Fruit fly (Drosophila melanogaster) whole organism, embryonic: Measurements from ENCODE around the gene Gale.

Experiments
- ATbp ChIP-seq: fragments of 200-800 bp; sonication (Bioruptor generic); optimal IDR thresholded peaks from 2 replicates; lab custom pipeline; 2017; ENCODE audit warnings: missing biosample characterization, mild to moderate bottlenecking, missing genetic modification characterization, missing genetic modification reagents
- CG11085 ChIP-seq: fragments of 200-800 bp; sonication (Bioruptor generic); IDR thresholded peaks from 2 replicates; pipeline ENCODE4 v1.3.6; 2022; ENCODE audit warnings: missing biosample characterization, missing genetic modification characterization
- CG11247 ChIP-seq: fragments of 200-800 bp; sonication (Bioruptor generic); IDR thresholded peaks from 2 replicates; pipeline ENCODE4 v1.3.6; 2022; ENCODE audit warnings: missing biosample characterization, missing genetic modification characterization
- CG13287 ChIP-seq: fragments of 200-800 bp; sonication (Bioruptor generic); IDR thresholded peaks from 2 replicates; pipeline ENCODE4 v1.3.6; 2022; ENCODE audit warnings: missing biosample characterization, missing genetic modification characterization; ENCODE audit not compliant: partially characterized antibody
- CG15269 ChIP-seq: fragments of 200-800 bp; sonication (Bioruptor generic); optimal IDR thresholded peaks from 2 replicates; lab custom pipeline; 2018; ENCODE audit warnings: missing biosample characterization, mild to moderate bottlenecking, missing genetic modification characterization, moderate library complexity
- CG1529 ChIP-seq: fragments of 200-800 bp; sonication (Bioruptor generic); optimal IDR thresholded peaks from 3 replicates; lab custom pipeline; 2018; ENCODE audit warnings: missing biosample characterization, missing genetic modification characterization
- CG15479 ChIP-seq: fragments of 200-800 bp; sonication (Bioruptor generic); optimal IDR thresholded peaks from 3 replicates; lab custom pipeline; 2019; ENCODE audit warnings: missing biosample characterization, mild to moderate bottlenecking, missing genetic modification characterization, moderate library complexity
- CG30020 ChIP-seq: fragments of 200-800 bp; optimal IDR thresholded peaks from 2 replicates; lab custom pipeline; 2019; ENCODE audit warnings: missing biosample characterization, mild to moderate bottlenecking, missing genetic modification characterization, moderate library complexity
- CG4360 ChIP-seq: fragments of 200-800 bp; sonication (Bioruptor generic); IDR thresholded peaks from 2 replicates; pipeline ENCODE4 v1.3.6; 2022; ENCODE audit warnings: missing biosample characterization, missing genetic modification characterization
- CG4820 ChIP-seq: fragments of 200-800 bp; sonication (Bioruptor generic); optimal IDR thresholded peaks from 3 replicates; lab custom pipeline; 2016; ENCODE audit warnings: missing biosample characterization, missing genetic modification characterization
- CG7745 ChIP-seq: fragments of 200-800 bp; sonication (Bioruptor generic); optimal IDR thresholded peaks from 2 replicates; lab custom pipeline; 2018; ENCODE audit warnings: missing biosample characterization, mild to moderate bottlenecking, missing genetic modification characterization, moderate library complexity
- CrebB ChIP-seq: fragments of 200-800 bp; sonication (Bioruptor generic); optimal IDR thresholded peaks from 3 replicates; lab custom pipeline; 2018; ENCODE audit warnings: missing biosample characterization, mild to moderate bottlenecking, missing genetic modification characterization
- Drgx ChIP-seq: fragments of 200-800 bp; sonication (Bioruptor generic); IDR thresholded peaks from 2 replicates; pipeline ENCODE4 v1.3.6; 2022; ENCODE audit warnings: missing biosample characterization, missing genetic modification characterization
- GATAe ChIP-seq: fragments of 200-800 bp; sonication (Bioruptor generic); conservative IDR thresholded peaks from 2 replicates; pipeline ENCODE4 v1.3.6; 2022; ENCODE audit warnings: missing biosample characterization, missing genetic modification characterization
- Meics ChIP-seq: fragments of 200-800 bp; sonication (Bioruptor generic); optimal IDR thresholded peaks from 2 replicates; lab custom pipeline; 2017; ENCODE audit warnings: missing biosample characterization, mild to moderate bottlenecking, missing genetic modification characterization
- Pdp1 ChIP-seq, 2 experiments: fragments of 200-800 bp; sonication (Bioruptor generic); optimal IDR thresholded peaks; 3 replicates each; lab custom pipeline; 2016; ENCODE audit warnings: missing biosample characterization in 2 of 2, missing genetic modification characterization in 2 of 2, mild to moderate bottlenecking in 1 of 2, moderate library complexity in 1 of 2
- ase ChIP-seq: fragments of 200-800 bp; sonication (Bioruptor generic); IDR thresholded peaks from 3 replicates; pipeline ENCODE4 v1.3.6; 2022; ENCODE audit warnings: missing biosample characterization, missing genetic modification characterization
- bsh ChIP-seq, 2 experiments: fragments of 200-800 bp; sonication (Bioruptor generic); optimal IDR thresholded peaks; 2 replicates each; lab custom pipeline; 2017 to 2018; ENCODE audit warnings: mild to moderate bottlenecking in 2 of 2, missing biosample characterization in 2 of 2, missing genetic modification characterization in 2 of 2, moderate library complexity in 1 of 2
- corto ChIP-seq: fragments of 200-800 bp; sonication (Bioruptor generic); optimal IDR thresholded peaks from 2 replicates; lab custom pipeline; 2016; ENCODE audit warnings: missing biosample characterization, mild to moderate bottlenecking, missing genetic modification characterization, moderate library complexity
- crol ChIP-seq: fragments of 200-800 bp; sonication (Bioruptor generic); IDR thresholded peaks from 2 replicates; pipeline ENCODE4 v1.3.6; 2022; ENCODE audit warnings: missing biosample characterization, missing genetic modification characterization
- emc ChIP-seq: fragments of 200-800 bp; sonication (Bioruptor generic); optimal IDR thresholded peaks from 2 replicates; lab custom pipeline; 2016; ENCODE audit warnings: missing biosample characterization, missing genetic modification characterization
- eve ChIP-seq, 2 experiments: fragments of >200 bp; optimal IDR thresholded peaks; 2 replicates each; lab custom pipeline; 2017; ENCODE audit warnings: missing biosample characterization in 2 of 2, missing genetic modification characterization in 2 of 2
- fd102C ChIP-seq: fragments of 200-800 bp; sonication (Bioruptor generic); optimal IDR thresholded peaks from 2 replicates; lab custom pipeline; 2018; ENCODE audit warnings: missing biosample characterization, mild to moderate bottlenecking, missing genetic modification characterization, moderate library complexity
- jigr1 ChIP-seq: fragments of 200-800 bp; sonication (Bioruptor generic); IDR thresholded peaks from 3 replicates; pipeline ENCODE4 v1.3.6; 2022; ENCODE audit warnings: missing biosample characterization, missing genetic modification characterization
- lbe ChIP-seq: fragments of 200-800 bp; sonication (Bioruptor generic); optimal IDR thresholded peaks from 2 replicates; lab custom pipeline; 2016; ENCODE audit warnings: missing biosample characterization, mild to moderate bottlenecking, missing genetic modification characterization
- lov ChIP-seq, 2 experiments: fragments of 200-800 bp in 1 of 2; fragments of >200 bp in 1 of 2; sonication (Bioruptor generic) in 1 of 2; IDR thresholded peaks in 1 of 2; optimal IDR thresholded peaks in 1 of 2; 2 replicates in 1 of 2; 3 replicates in 1 of 2; pipeline versions ENCODE4 v1.3.6 to Lab custom; 2017 to 2022; ENCODE audit warnings: missing biosample characterization in 1 of 2, missing genetic modification characterization in 1 of 2
- maf-S ChIP-seq: fragments of 200-800 bp; sonication (Bioruptor generic); optimal IDR thresholded peaks from 2 replicates; lab custom pipeline; 2016; ENCODE audit warnings: missing biosample characterization, missing genetic modification characterization
- nau ChIP-seq: fragments of 200-800 bp; sonication (Bioruptor generic); optimal IDR thresholded peaks from 3 replicates; lab custom pipeline; 2017; ENCODE audit warnings: missing biosample characterization, mild to moderate bottlenecking, missing genetic modification characterization, missing genetic modification reagents
- nom ChIP-seq: fragments of 200-800 bp; sonication (Bioruptor generic); optimal IDR thresholded peaks from 2 replicates; lab custom pipeline; 2017; ENCODE audit warnings: missing biosample characterization, missing genetic modification characterization, mild to moderate bottlenecking, moderate library complexity, missing genetic modification reagents
- prd ChIP-seq, 3 experiments: fragments of >200 bp in 2 of 3; fragments of 200-800 bp in 1 of 3; sonication (Bioruptor generic) in 1 of 3; optimal IDR thresholded peaks in 2 of 3; IDR thresholded peaks in 1 of 3; 2 replicates in 2 of 3; 3 replicates in 1 of 3; pipeline versions ENCODE4 v1.3.6 to Lab custom; 2017 to 2022; ENCODE audit warnings: missing biosample characterization in 1 of 3, missing genetic modification characterization in 1 of 3
- sd ChIP-seq: fragments of 200-800 bp; sonication (Bioruptor generic); optimal IDR thresholded peaks from 3 replicates; lab custom pipeline; 2018; ENCODE audit warnings: missing biosample characterization, mild to moderate bottlenecking, missing genetic modification characterization, moderate library complexity
- sens ChIP-seq: fragments of 200-800 bp; sonication (Bioruptor generic); peaks from one replicate; lab custom pipeline; 2016; ENCODE audit warnings: missing biosample characterization, missing genetic modification characterization
- stwl ChIP-seq: fragments of 200-800 bp; sonication (Bioruptor generic); optimal IDR thresholded peaks from 3 replicates; lab custom pipeline; 2018; ENCODE audit warnings: missing biosample characterization, mild to moderate bottlenecking, missing genetic modification characterization, moderate library complexity
- twi ChIP-seq: fragments of 200-800 bp; optimal IDR thresholded peaks from 2 replicates; lab custom pipeline; 2019; ENCODE audit warnings: missing biosample characterization, mild to moderate bottlenecking, missing genetic modification characterization, moderate library complexity
- zen ChIP-seq: fragments of 200-800 bp; sonication (Bioruptor generic); optimal IDR thresholded peaks from 3 replicates; lab custom pipeline; 2018; ENCODE audit warnings: missing biosample characterization, mild to moderate bottlenecking, missing genetic modification characterization, moderate library complexity
- zf30C ChIP-seq: fragments of 200-800 bp; sonication (Bioruptor generic); optimal IDR thresholded peaks from 3 replicates; lab custom pipeline; 2018; ENCODE audit warnings: missing biosample characterization, mild to moderate bottlenecking, missing genetic modification characterization
- zfh1 ChIP-seq: fragments of 200-800 bp; sonication (Bioruptor generic); IDR thresholded peaks from 3 replicates; pipeline ENCODE4 v1.3.6; 2022; ENCODE audit warnings: missing biosample characterization, missing genetic modification characterization

The Gale gene

DNA sequence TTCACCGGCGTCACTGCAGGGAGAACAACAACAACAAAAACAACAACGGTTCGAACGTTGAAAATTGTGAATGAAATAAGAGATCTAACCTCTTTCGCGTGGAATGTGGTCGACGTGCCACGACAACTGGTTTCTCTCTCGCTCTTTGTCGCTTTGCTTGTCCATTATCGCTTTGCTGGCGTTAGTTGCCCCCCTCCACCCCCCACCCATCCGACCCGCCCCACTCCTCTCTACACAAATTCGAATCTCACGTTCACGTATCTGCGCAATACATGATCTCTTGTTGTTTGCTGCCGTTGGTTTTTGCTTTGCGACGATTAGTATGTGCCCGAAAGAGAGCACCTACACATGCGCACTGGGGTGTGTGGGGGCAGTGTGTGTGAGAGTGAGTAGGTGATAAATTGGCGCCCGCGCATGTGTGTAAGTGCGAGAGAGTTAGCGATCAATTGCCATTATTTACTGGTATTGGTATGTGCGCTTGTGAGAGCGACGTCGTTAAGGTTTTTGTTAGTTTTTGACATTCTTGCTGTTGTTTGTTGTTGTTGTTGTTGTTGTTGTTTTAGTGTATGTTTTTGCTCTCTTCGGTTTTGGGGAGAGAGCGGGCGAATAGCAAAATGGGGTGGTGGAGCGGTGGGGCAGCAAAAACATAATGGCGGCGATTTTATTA is 31.7 kb upstream of the Gale start (continued):
- TF ChIP-seq sd (peak; percentile 100), CG15269 (peak; percentile 5)
- TF ChIP-seq, all 482 proteins: peak for 100

DNA sequence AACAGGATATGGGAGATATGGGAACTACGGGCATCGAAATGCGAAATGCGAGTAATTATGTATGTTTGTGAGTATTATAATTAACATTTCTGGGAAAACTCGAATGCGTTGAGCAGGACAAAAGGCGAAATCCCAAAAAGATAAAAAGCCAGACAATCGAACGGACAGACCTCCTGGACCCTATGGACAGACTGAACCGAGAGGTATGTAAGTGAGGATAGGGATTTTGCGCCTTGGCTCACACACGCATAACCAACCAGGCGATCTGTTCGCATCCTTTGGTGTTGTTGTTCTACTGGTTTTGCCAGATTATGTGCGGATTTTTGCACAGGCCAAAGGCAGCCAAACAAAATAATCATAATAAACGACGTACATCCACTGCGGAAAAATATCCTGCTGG is 30.4 kb upstream of the Gale start:
- TF ChIP-seq twi (tag; lab: Kevin White, UChicago) (peak; percentile 17), CG15479 (peak; percentile 90), ase (GFP tag; lab: Robert Waterston, UW) (no peak), zen (tag; lab: Kevin White, UChicago) (peak; percentile 66), CG7745 (tag; lab: Kevin White, UChicago) (no peak), CG1529 (GFP tag; lab: Kevin White, UChicago) (no peak), CrebB (tag; lab: Kevin White, UChicago) (no peak), GATAe (GFP tag; lab: Robert Waterston, UW) (no peak), CG4360 (peak; percentile 40)

DNA sequence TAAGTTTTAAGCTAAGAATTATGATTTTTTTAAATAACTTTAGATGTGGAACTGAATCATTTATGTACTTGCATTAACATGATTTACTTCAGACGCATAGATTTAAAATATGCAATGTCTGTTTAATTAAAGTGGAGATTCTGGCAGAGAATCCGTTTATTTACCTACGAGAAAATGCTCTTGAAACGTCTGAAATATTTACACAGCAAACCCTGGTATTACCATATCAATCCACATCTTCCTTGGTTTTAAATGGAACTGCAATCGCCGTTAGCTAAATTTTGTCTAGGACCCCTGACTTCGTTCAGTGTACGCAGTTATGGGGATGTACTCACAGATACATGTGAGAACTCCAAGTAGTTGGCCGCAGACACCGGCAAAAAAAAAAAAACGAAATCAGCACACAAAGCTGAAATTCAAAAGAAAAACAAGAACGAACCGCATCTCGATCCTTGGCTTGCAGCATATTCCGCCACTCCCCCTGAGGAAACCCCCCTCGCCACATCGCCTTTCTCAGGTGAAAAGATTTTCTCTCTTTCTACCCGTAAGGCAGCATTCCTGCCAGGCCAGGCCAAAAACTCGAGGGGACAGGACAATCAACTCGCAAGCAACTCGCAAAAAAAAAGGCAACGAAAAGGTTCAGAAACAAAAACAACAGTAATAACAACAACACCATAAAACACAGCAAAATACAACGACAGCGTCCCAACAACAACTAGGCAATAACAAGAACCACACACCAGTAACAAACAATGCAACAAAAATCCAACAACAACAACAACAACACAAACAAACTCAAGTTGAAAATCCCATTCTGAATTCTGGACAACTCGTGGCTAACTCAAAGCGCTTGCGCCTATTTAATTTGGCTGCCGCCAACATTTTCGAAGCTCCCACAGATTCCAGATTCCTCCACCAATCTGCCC is 29.7 kb upstream of the Gale start:
- peak; percentile 24 for TF ChIP-seq nom (GFP tag; lab: Kevin White, UChicago)
- TF ChIP-seq CG4820 (GFP tag; lab: Kevin White, UChicago) = no peak
- peak; percentile 61 for TF ChIP-seq lbe (GFP tag; lab: Kevin White, UChicago)
- no peak for TF ChIP-seq stwl (tag; lab: Kevin White, UChicago)
- TF ChIP-seq jigr1 (GFP tag; lab: Robert Waterston, UW) = no peak
- TF ChIP-seq crol (GFP tag; lab: Robert Waterston, UW) = peak; percentile 37; the same call in 1 of the 2 replicates
- TF ChIP-seq sens (GFP tag; lab: Kevin White, UChicago) = peak; percentile 71
- peak in 1 of 2 experiments; percentile 34 for TF ChIP-seq eve (GFP tag; optimal IDR thresholded peaks at IDR 0.05; lab: Kevin White, UChicago)
- TF ChIP-seq Meics (GFP tag; lab: Kevin White, UChicago) = no peak
- TF ChIP-seq fd102C (GFP tag; lab: Kevin White, UChicago) = no peak
- TF ChIP-seq CG4360 = peak; percentile 95
- no peak for TF ChIP-seq CG30020 (tag; lab: Kevin White, UChicago)
- TF ChIP-seq zfh1 (GFP tag; lab: Robert Waterston, UW) = 0 out of 3 replicates have a peak, but pooled peaks have one; percentile 23
- TF ChIP-seq zf30C = peak; percentile 22
- no peak for TF ChIP-seq emc (GFP tag; lab: Kevin White, UChicago)
- peak; percentile 20 for TF ChIP-seq corto
- peak in 1 of 2 experiments; percentile 87 for TF ChIP-seq bsh (GFP tag; optimal IDR thresholded peaks at IDR 0.05; lab: Kevin White, UChicago)

DNA sequence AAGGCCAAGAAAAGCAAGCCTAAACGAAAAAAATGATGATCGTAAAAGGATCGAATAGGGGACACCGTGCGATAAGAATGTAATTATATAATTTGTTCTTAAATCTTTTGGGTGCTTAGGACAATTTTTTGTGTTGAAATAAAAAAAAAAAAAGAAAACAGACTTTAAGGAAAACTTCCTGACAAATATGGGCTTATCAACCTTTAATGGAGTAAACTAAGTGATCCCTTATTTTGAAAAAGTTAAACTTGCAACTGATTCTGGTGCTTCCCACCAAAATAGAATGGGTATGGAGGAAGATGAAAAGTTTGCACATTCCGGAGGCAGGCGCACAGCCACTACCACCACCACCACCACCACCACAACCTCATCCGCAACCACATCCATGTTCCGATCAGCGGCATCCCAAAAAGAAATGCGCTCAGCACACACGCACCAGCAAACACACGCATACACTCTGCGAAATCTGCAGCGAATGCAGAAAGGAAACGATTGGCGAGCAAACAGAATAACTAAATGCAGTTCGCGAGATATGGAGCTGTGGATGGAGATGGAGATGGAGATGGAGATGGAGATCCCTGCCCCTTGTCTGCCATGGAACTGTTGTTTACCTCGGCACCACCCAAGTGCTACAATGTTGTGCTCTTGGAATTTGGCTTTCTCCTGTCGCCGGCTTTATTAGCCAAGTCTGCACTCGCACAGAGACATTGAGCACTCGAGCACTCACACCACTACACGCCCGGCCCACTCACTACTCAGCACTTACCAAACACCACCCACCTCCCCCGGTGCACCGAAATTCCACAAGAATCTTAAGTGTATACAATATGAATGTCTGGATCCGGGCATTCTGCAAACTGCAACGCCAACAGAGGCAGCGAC is 28.7 kb upstream of the Gale start:
- peak; percentile 43 for TF ChIP-seq nom (GFP tag; lab: Kevin White, UChicago)
- TF ChIP-seq Pdp1 (GFP tag; optimal IDR thresholded peaks at IDR 0.05; lab: Kevin White, UChicago) = peak in 1 of 2 experiments; percentile 31
- no peak for TF ChIP-seq CG11247
- no peak for TF ChIP-seq lov (optimal IDR thresholded peaks at IDR 0.05; lab: Kevin White, UChicago)
- TF ChIP-seq lov (GFP tag; IDR thresholded peaks at IDR 0.05; lab: Robert Waterston, UW) = 0 out of 3 replicates have a peak, but pooled peaks have one; percentile 4
- no peak for TF ChIP-seq maf-S (GFP tag; lab: Kevin White, UChicago)
- no peak for TF ChIP-seq ATbp (GFP tag; lab: Kevin White, UChicago)
- no peak for TF ChIP-seq prd (optimal IDR thresholded peaks at IDR 0.05; lab: Kevin White, UChicago)
- TF ChIP-seq prd (GFP tag; IDR thresholded peaks at IDR 0.05; lab: Robert Waterston, UW) = 0 out of 3 replicates have a peak, but pooled peaks have one; percentile 9
- peak; percentile 27; the same call in 1 of the 2 replicates for TF ChIP-seq Drgx (GFP tag; lab: Robert Waterston, UW)
- TF ChIP-seq corto = peak; percentile 37
- peak; percentile 43 for TF ChIP-seq lbe (GFP tag; lab: Kevin White, UChicago)
- no peak for TF ChIP-seq crol (GFP tag; lab: Robert Waterston, UW)
- TF ChIP-seq bsh (GFP tag; optimal IDR thresholded peaks at IDR 0.05; lab: Kevin White, UChicago) = peak in 1 of 2 experiments; percentile 81
- TF ChIP-seq nau (GFP tag; lab: Kevin White, UChicago) = no peak
- no peak for TF ChIP-seq CG11085
- no peak for TF ChIP-seq CG13287 (GFP tag; lab: Robert Waterston, UW)
